Worm (Caenorhabditis elegans): Measurements from ENCODE around the gene ragc-1.

Gene ragc-1

ce11 chrIV:11582450-11583166 is 22.1 kb downstream of the ragc-1 start:
- TF ChIP-seq unc-3 (GFP tag; conservative IDR thresholded peaks at IDR 0.05) = no peak
- no peak for TF ChIP-seq unc-3 (tag; optimal IDR thresholded peaks at IDR 0.05)
- peak; percentile 25 for TF ChIP-seq ceh-31 (tag; optimal IDR thresholded peaks at IDR 0.05)
- TF ChIP-seq elt-2 (tag; optimal IDR thresholded peaks at IDR 0.05) = peak; percentile 75
- no peak for TF ChIP-seq tbx-2 (tag; optimal IDR thresholded peaks at IDR 0.05)

ce11 chrIV:11578492-11578891 is 26.2 kb downstream of the ragc-1 start, which contains the start of gene rib-1:
TSS of gene rib-1 (plus strand) at chrIV:11578792.
- no peak for TF ChIP-seq ceh-45 (GFP tag; IDR thresholded peaks at IDR 0.05)
- TF ChIP-seq syd-9 (tag; optimal IDR thresholded peaks at IDR 0.05) = no peak
- no peak for TF ChIP-seq ceh-34 (tag; optimal IDR thresholded peaks at IDR 0.05)
- TF ChIP-seq mec-3 (tag; optimal IDR thresholded peaks at IDR 0.05; ENCODE audit: borderline replicate concordance) = no peak
- TF ChIP-seq hlh-30 (tag; optimal IDR thresholded peaks at IDR 0.05; ENCODE audit: insufficient read depth) = no peak
- TF ChIP-seq nfya-1 (tag; optimal IDR thresholded peaks at IDR 0.05) = no peak
- TF ChIP-seq pha-4 (tag; optimal IDR thresholded peaks at IDR 0.05) = no peak
- no peak for TF ChIP-seq K09A11.1 (tag; optimal IDR thresholded peaks at IDR 0.05; ENCODE audit: insufficient read depth)
- no peak for TF ChIP-seq ceh-48 (tag; optimal IDR thresholded peaks at IDR 0.05)
- TF ChIP-seq eyg-1 (tag; optimal IDR thresholded peaks at IDR 0.05) = no peak

ce11 chrIV:11574331-11574730 is 30.4 kb downstream of the ragc-1 start:
- no peak for TF ChIP-seq unc-86 (tag; optimal IDR thresholded peaks at IDR 0.05)
- TF ChIP-seq hlh-6 (tag; optimal IDR thresholded peaks at IDR 0.05) = no peak
- no peak for TF ChIP-seq lin-11 (tag; optimal IDR thresholded peaks at IDR 0.05)
- TF ChIP-seq hlh-15 (tag; optimal IDR thresholded peaks at IDR 0.05) = no peak
- TF ChIP-seq ceh-14 (tag; optimal IDR thresholded peaks at IDR 0.05) = no peak
- TF ChIP-seq gmeb-2 (tag; optimal IDR thresholded peaks at IDR 0.05) = no peak
- no peak for TF ChIP-seq unc-55 (GFP tag; optimal IDR thresholded peaks at IDR 0.05)
- TF ChIP-seq ama-1 (optimal IDR thresholded peaks at IDR 0.05) = no peak
- no peak for TF ChIP-seq ceh-24 (tag; optimal IDR thresholded peaks at IDR 0.05)
- no peak for TF ChIP-seq hlh-13 (GFP tag; optimal IDR thresholded peaks at IDR 0.05)
- no peak for TF ChIP-seq hlh-8 (tag; optimal IDR thresholded peaks at IDR 0.05)
- TF ChIP-seq fkh-10 (GFP tag; optimal IDR thresholded peaks at IDR 0.05) = no peak
- no peak for TF ChIP-seq syd-9 (tag; optimal IDR thresholded peaks at IDR 0.05)

- TF ChIP-seq ceh-18 (tag; optimal IDR thresholded peaks at IDR 0.05) (peak; percentile 11), sox-4 (tag; optimal IDR thresholded peaks at IDR 0.05) (no peak), ceh-45 (GFP tag; IDR thresholded peaks at IDR 0.05) (no peak)
Measured at ce11 chrIV:11572524-11572923, 32.2 kb downstream of the ragc-1 start.

- TF ChIP-seq ztf-16 (tag; optimal IDR thresholded peaks at IDR 0.05) (no peak), ceh-18 (tag; optimal IDR thresholded peaks at IDR 0.05) (peak; percentile 14), nfya-1 (tag; optimal IDR thresholded peaks at IDR 0.05) (peak; percentile 11), rnt-1 (tag; optimal IDR thresholded peaks at IDR 0.05) (peak; percentile 6), unc-55 (GFP tag; optimal IDR thresholded peaks at IDR 0.05) (peak; percentile 53)
Measured at ce11 chrIV:11571374-11571839, 33.3 kb downstream of the ragc-1 start.

ce11 chrIV:11570200-11570599 is 34.5 kb downstream of the ragc-1 start, which contains the start of gene srgp-1:
TSS of gene srgp-1 (plus strand) at chrIV:11570500.
- TF ChIP-seq syd-9 (tag; optimal IDR thresholded peaks at IDR 0.05) (no peak), ets-4 (tag; optimal IDR thresholded peaks at IDR 0.05) (no peak), ttx-3 (tag; optimal IDR thresholded peaks at IDR 0.05) (no peak), ceh-45 (GFP tag; IDR thresholded peaks at IDR 0.05) (no peak), unc-86 (tag; optimal IDR thresholded peaks at IDR 0.05) (no peak), nhr-11 (tag; optimal IDR thresholded peaks at IDR 0.05) (no peak), fkh-10 (GFP tag; optimal IDR thresholded peaks at IDR 0.05) (no peak), ceh-9 (tag; optimal IDR thresholded peaks at IDR 0.05) (no peak), hlh-30 (tag; optimal IDR thresholded peaks at IDR 0.05; ENCODE audit: insufficient read depth) (no peak), tbx-7 (tag; optimal IDR thresholded peaks at IDR 0.05) (no peak), ceh-48 (tag; optimal IDR thresholded peaks at IDR 0.05) (no peak), hlh-15 (tag; optimal IDR thresholded peaks at IDR 0.05) (no peak), pag-3 (tag; optimal IDR thresholded peaks at IDR 0.05; ENCODE audit: borderline replicate concordance) (no peak), fax-1 (tag; optimal IDR thresholded peaks at IDR 0.05) (no peak), nhr-232 (tag; optimal IDR thresholded peaks at IDR 0.05) (no peak), pros-1 (tag; optimal IDR thresholded peaks at IDR 0.05) (no peak), pax-1 (tag; optimal IDR thresholded peaks at IDR 0.05) (no peak), zip-5 (tag; optimal IDR thresholded peaks at IDR 0.05) (no peak), fkh-6 (tag; optimal IDR thresholded peaks at IDR 0.05) (no peak)

All from whole organism, late embryonic.